Fruit fly (Drosophila melanogaster): ENCODE data around the gene Hira.

Hira gene

dm6 chrX:7703001-7703864 lies 18.7 kb upstream of the Hira start (continued):
- TF ChIP-seq CG10267 (tag; optimal IDR thresholded peaks at IDR 0.05) (peak; percentile 7), CG1647 (GFP tag; optimal IDR thresholded peaks at IDR 0.05) (peak; percentile 46)

- TF ChIP-seq CG7357 (GFP tag; IDR thresholded peaks at IDR 0.05) = 0 out of 3 replicates have a peak, but pooled peaks have one; percentile 3
- TF ChIP-seq Pdp1 (GFP tag; optimal IDR thresholded peaks at IDR 0.05) = peak in 1 of 2 experiments; percentile 63
- TF ChIP-seq eve (GFP tag; optimal IDR thresholded peaks at IDR 0.05) = peak in 1 of 2 experiments; percentile 39
- TF ChIP-seq fd96Cb (tag; optimal IDR thresholded peaks at IDR 0.05) = peak; percentile 41
- TF ChIP-seq corto (GFP tag; optimal IDR thresholded peaks at IDR 0.05) = no peak
- no peak for TF ChIP-seq CG4424 (GFP tag; optimal IDR thresholded peaks at IDR 0.05)
- peak; percentile 4; the same call in 1 of the 2 replicates for TF ChIP-seq Atf6 (GFP tag; IDR thresholded peaks at IDR 0.05)
- no peak for TF ChIP-seq CG3838 (GFP tag; optimal IDR thresholded peaks at IDR 0.05)
- no peak for TF ChIP-seq Hmr (GFP tag; optimal IDR thresholded peaks at IDR 0.05)
- peak; percentile 11 for TF ChIP-seq CG30431 (GFP tag; optimal IDR thresholded peaks at IDR 0.05)
- TF ChIP-seq CG11695 (GFP tag; IDR thresholded peaks at IDR 0.05) = 0 out of 3 replicates have a peak, but pooled peaks have one; percentile 0
- peak; percentile 6 for TF ChIP-seq vfl (GFP tag; optimal IDR thresholded peaks at IDR 0.05)
- peak; percentile 69 for TF ChIP-seq sens (GFP tag)
These were observed 18.1 kb upstream of the Hira start for dm6 chrX:7703865-7704221.

- TF ChIP-seq CG4360 (GFP tag; IDR thresholded peaks at IDR 0.05) = peak; percentile 90
- no peak for TF ChIP-seq sob (GFP tag; IDR thresholded peaks at IDR 0.05)
- TF ChIP-seq gem (tag; optimal IDR thresholded peaks at IDR 0.05) = peak; percentile 5
- TF ChIP-seq Adf1 (GFP tag; IDR thresholded peaks at IDR 0.05) = peak; percentile 87
- TF ChIP-seq Med (GFP tag) = peak; percentile 74
- peak; percentile 22 for TF ChIP-seq twi (tag; optimal IDR thresholded peaks at IDR 0.05)
- no peak for TF ChIP-seq her (GFP tag; optimal IDR thresholded peaks at IDR 0.05)
- no peak for TF ChIP-seq Fer3 (tag; optimal IDR thresholded peaks at IDR 0.05)
- peak; percentile 7 for TF ChIP-seq CG1233 (GFP tag; optimal IDR thresholded peaks at IDR 0.05)
- TF ChIP-seq dmrt99B (tag; optimal IDR thresholded peaks at IDR 0.05) = peak; percentile 5
- TF ChIP-seq chm (GFP tag; IDR thresholded peaks at IDR 0.05) = 0 out of 2 replicates have a peak, but pooled peaks have one; percentile 7
- peak; percentile 41; the same call in 2 of the 3 replicates for TF ChIP-seq sr (GFP tag; IDR thresholded peaks at IDR 0.05)
- peak; percentile 61 for TF ChIP-seq crol (GFP tag; IDR thresholded peaks at IDR 0.05)
- TF ChIP-seq Rfx (GFP tag; IDR thresholded peaks at IDR 0.05) = peak; percentile 22; the same call in 1 of the 2 replicates
- TF ChIP-seq cg (GFP tag; optimal IDR thresholded peaks at IDR 0.05) = peak; percentile 48
- TF ChIP-seq CG3163 (GFP tag; optimal IDR thresholded peaks at IDR 0.05) = peak; percentile 45
- TF ChIP-seq klu (GFP tag; IDR thresholded peaks at IDR 0.05) = no peak
- TF ChIP-seq ind (GFP tag; optimal IDR thresholded peaks at IDR 0.05) = no peak
- TF ChIP-seq Chrac-16 (GFP tag; optimal IDR thresholded peaks at IDR 0.05) = no peak
- no peak for TF ChIP-seq lola (GFP tag; optimal IDR thresholded peaks at IDR 0.05)
- peak; percentile 15 for TF ChIP-seq wek (GFP tag; optimal IDR thresholded peaks at IDR 0.05)
- peak; percentile 72 for TF ChIP-seq nom (GFP tag; optimal IDR thresholded peaks at IDR 0.05)
- TF ChIP-seq CG7372 (GFP tag; IDR thresholded peaks at IDR 0.05) = no peak
- TF ChIP-seq CG15011 (GFP tag; optimal IDR thresholded peaks at IDR 0.05) = peak; percentile 17
- TF ChIP-seq CG6765 (GFP tag; optimal IDR thresholded peaks at IDR 0.05) = no peak
- peak; percentile 53; the same call in 2 of the 3 replicates for TF ChIP-seq ci (GFP tag; IDR thresholded peaks at IDR 0.05)
- peak; percentile 14 for TF ChIP-seq CG12769 (tag; optimal IDR thresholded peaks at IDR 0.05)
- TF ChIP-seq CG17359 (tag; optimal IDR thresholded peaks at IDR 0.05) = peak; percentile 7
- peak; percentile 41 for TF ChIP-seq sens (GFP tag)
- no peak for TF ChIP-seq h (optimal IDR thresholded peaks at IDR 0.05)
These were observed 17.4 kb upstream of the Hira start for dm6 chrX:7704262-7705174.
